Worm (Caenorhabditis elegans): Measurements from ENCODE around the gene ddx-17.

The ddx-17 gene

ce11 chrV:13960916-13961315, 50.9 kb downstream of the ddx-17 start, which contains the start of gene srh-24:
srh-24 (minus strand) TSS chrV:13961016.
- TF ChIP-seq hmbx-1 (tag; optimal IDR thresholded peaks at IDR 0.05), result no peak
- no peak for TF ChIP-seq pes-1 (GFP tag; IDR thresholded peaks at IDR 0.05)
- no peak for TF ChIP-seq tbx-11 (GFP tag; IDR thresholded peaks at IDR 0.05)
- TF ChIP-seq B0310.2 (tag; optimal IDR thresholded peaks at IDR 0.05), result no peak
- no peak for TF ChIP-seq hmg-4 (GFP tag; optimal IDR thresholded peaks at IDR 0.05)
- no peak for TF ChIP-seq aly-1 (tag; optimal IDR thresholded peaks at IDR 0.05)
- TF ChIP-seq ama-1 (optimal IDR thresholded peaks at IDR 0.05), result no peak
- TF ChIP-seq sea-1 (GFP tag; conservative IDR thresholded peaks at IDR 0.05), result no peak
- TF ChIP-seq ceh-13 (GFP tag; optimal IDR thresholded peaks at IDR 0.05), result no peak
- TF ChIP-seq scrt-1 (GFP tag; IDR thresholded peaks at IDR 0.05), result no peak
- no peak for TF ChIP-seq F13C5.2 (tag; optimal IDR thresholded peaks at IDR 0.05)
- no peak for TF ChIP-seq hnd-1 (tag; optimal IDR thresholded peaks at IDR 0.05)
- no peak for TF ChIP-seq tbx-37 (GFP tag; conservative IDR thresholded peaks at IDR 0.05)
- no peak for TF ChIP-seq ceh-36 (tag; optimal IDR thresholded peaks at IDR 0.05)
